Worm (Caenorhabditis elegans): Measurements from ENCODE around the gene dbt-1.
A peak's percentile ranks its signal among the peaks of the same experiment; 100 is the strongest.

The dbt-1 gene

DNA sequence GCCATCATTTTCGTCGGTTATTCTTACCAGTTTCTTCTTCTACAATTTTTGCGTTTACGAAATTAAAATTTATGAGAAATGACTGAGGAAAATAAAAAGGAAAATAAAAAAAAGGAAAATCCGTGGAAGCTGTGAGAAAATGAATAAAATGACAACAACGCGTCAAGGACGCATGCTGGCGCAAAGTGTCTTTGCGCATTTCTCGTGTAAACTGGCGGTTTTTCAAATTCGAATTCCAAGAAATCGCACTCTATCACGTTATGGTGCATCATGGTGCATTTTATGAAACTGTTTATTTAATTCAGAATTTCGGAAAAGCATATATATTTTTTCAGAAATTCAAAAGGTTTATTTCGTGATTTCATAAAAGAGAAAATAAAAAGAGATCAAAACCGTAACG, at the start of gene dbt-1:
dbt-1 (minus strand) TSS at position 39 of the 400 bp plus-strand sequence.
- no peak for TF ChIP-seq skn-1 (tag; optimal IDR thresholded peaks at IDR 0.05)
- TF ChIP-seq attf-4 (tag; optimal IDR thresholded peaks at IDR 0.05), result no peak
- TF ChIP-seq nhr-102 (tag; optimal IDR thresholded peaks at IDR 0.05), result peak; percentile 83
- TF ChIP-seq ztf-11 (tag; optimal IDR thresholded peaks at IDR 0.05), result no peak
- no peak for TF ChIP-seq lim-7 (GFP tag; IDR thresholded peaks at IDR 0.05)
- TF ChIP-seq vab-7 (GFP tag; IDR thresholded peaks at IDR 0.05), result no peak
- no peak for TF ChIP-seq F26F4.8 (GFP tag; conservative IDR thresholded peaks at IDR 0.05)
- no peak for TF ChIP-seq pqm-1 (tag; optimal IDR thresholded peaks at IDR 0.05)
- TF ChIP-seq mdl-1 (tag; optimal IDR thresholded peaks at IDR 0.05), result peak in 1 of 2 experiments; percentile 50
- 0 out of 2 replicates have a peak, but pooled peaks have one; percentile 18 for TF ChIP-seq php-3 (GFP tag; IDR thresholded peaks at IDR 0.05)
- peak; percentile 22; the same call in 1 of the 2 replicates for TF ChIP-seq ctbp-1 (GFP tag; IDR thresholded peaks at IDR 0.05)
- TF ChIP-seq zip-11 (GFP tag; IDR thresholded peaks at IDR 0.05), result no peak
- no peak for TF ChIP-seq mxl-3 (GFP tag; optimal IDR thresholded peaks at IDR 0.05)
- TF ChIP-seq unc-130 (GFP tag; optimal IDR thresholded peaks at IDR 0.05), result no peak
- TF ChIP-seq nhr-76 (tag; optimal IDR thresholded peaks at IDR 0.05), result no peak
- TF ChIP-seq ceh-82 (tag; optimal IDR thresholded peaks at IDR 0.05), result no peak
- peak in 1 of 2 experiments; percentile 32 for TF ChIP-seq hif-1 (tag; optimal IDR thresholded peaks at IDR 0.05)
- no peak for TF ChIP-seq daf-12 (tag; optimal IDR thresholded peaks at IDR 0.05)
- no peak for TF ChIP-seq ceh-32 (tag; optimal IDR thresholded peaks at IDR 0.05; ENCODE audit: poor library complexity)
- TF ChIP-seq zfp-2 (tag; optimal IDR thresholded peaks at IDR 0.05), result no peak
- TF ChIP-seq set-16 (GFP tag; IDR thresholded peaks at IDR 0.05), result no peak
- no peak for TF ChIP-seq egl-43 (GFP tag; IDR thresholded peaks at IDR 0.05)
- TF ChIP-seq ZK337.2 (GFP tag; IDR thresholded peaks at IDR 0.05), result no peak
- no peak for TF ChIP-seq fkh-10 (GFP tag; optimal IDR thresholded peaks at IDR 0.05)
- no peak for TF ChIP-seq ceh-62 (tag; optimal IDR thresholded peaks at IDR 0.05)
- TF ChIP-seq sdz-12 (GFP tag; optimal IDR thresholded peaks at IDR 0.05), result no peak
- no peak for TF ChIP-seq unc-39 (tag; optimal IDR thresholded peaks at IDR 0.05)
- no peak for TF ChIP-seq lin-15B (tag; optimal IDR thresholded peaks at IDR 0.05)
- no peak for TF ChIP-seq fos-1 (tag; optimal IDR thresholded peaks at IDR 0.05)
- peak; percentile 43 for TF ChIP-seq ama-1 (optimal IDR thresholded peaks at IDR 0.05)
- TF ChIP-seq mdt-29 (GFP tag; IDR thresholded peaks at IDR 0.05), result no peak
- no peak for TF ChIP-seq unc-62 (GFP tag; optimal IDR thresholded peaks at IDR 0.05 in 1 of 2)
- TF ChIP-seq unc-62 (tag; optimal IDR thresholded peaks at IDR 0.05), result no peak
- TF ChIP-seq daf-16 (GFP tag; optimal IDR thresholded peaks at IDR 0.05), result peak in 1 of 2 experiments; percentile 13
- TF ChIP-seq daf-16 (tag; optimal IDR thresholded peaks at IDR 0.05), result peak; percentile 36
- no peak for TF ChIP-seq lin-29 (GFP tag; IDR thresholded peaks at IDR 0.05)
- TF ChIP-seq nhr-48 (tag; optimal IDR thresholded peaks at IDR 0.05), result peak; percentile 62
- TF ChIP-seq madf-5 (GFP tag; IDR thresholded peaks at IDR 0.05), result no peak
- TF ChIP-seq hlh-11 (tag; optimal IDR thresholded peaks at IDR 0.05), result no peak
- peak; percentile 79 for TF ChIP-seq lin-38 (GFP tag; IDR thresholded peaks at IDR 0.05)
- TF ChIP-seq gei-8 (GFP tag; optimal IDR thresholded peaks at IDR 0.05), result no peak
- no peak for TF ChIP-seq Y5F2A.4 (GFP tag; optimal IDR thresholded peaks at IDR 0.05)
- TF ChIP-seq zip-2 (tag; optimal IDR thresholded peaks at IDR 0.05), result peak; percentile 70
- TF ChIP-seq Y105C5A.15 (GFP tag; IDR thresholded peaks at IDR 0.05), result no peak
- no peak for TF ChIP-seq zfp-3 (GFP tag; conservative IDR thresholded peaks at IDR 0.05)
- peak; percentile 58 for TF ChIP-seq T20F7.1 (GFP tag; optimal IDR thresholded peaks at IDR 0.05)
- peak; percentile 76 for TF ChIP-seq F10B5.3 (tag; optimal IDR thresholded peaks at IDR 0.05)
- peak; percentile 86 for TF ChIP-seq duxl-1 (tag; optimal IDR thresholded peaks at IDR 0.05; ENCODE audit: poor library complexity)
- TF ChIP-seq lir-3 (tag; optimal IDR thresholded peaks at IDR 0.05), result no peak
- no peak for TF ChIP-seq ceh-44 (GFP tag; IDR thresholded peaks at IDR 0.05)
- TF ChIP-seq dmd-8 (GFP tag; IDR thresholded peaks at IDR 0.05), result no peak
- TF ChIP-seq nhr-6 (tag; optimal IDR thresholded peaks at IDR 0.05), result peak; percentile 52
- TF ChIP-seq snpc-1.2 (GFP tag; IDR thresholded peaks at IDR 0.05), result no peak
- peak; percentile 89 for TF ChIP-seq aha-1 (tag)
